Fruit fly (Drosophila melanogaster) whole organism: ENCODE measurements around the gene Eig71Eb.

ENCODE experiments used
- CG8478 ChIP-seq: fragments of >200 bp; optimal IDR thresholded peaks from 2 replicates; lab custom pipeline; 2018; ENCODE audit warnings: inconsistent platforms
- pan ChIP-seq: fragments of >200 bp; optimal IDR thresholded peaks from 2 replicates; lab custom pipeline; 2017
- psq ChIP-seq: fragments of >200 bp; optimal IDR thresholded peaks from 2 replicates; lab custom pipeline; 2017
- usp ChIP-seq: fragments of >200 bp; optimal IDR thresholded peaks from 2 replicates; lab custom pipeline; 2017; ENCODE audit warnings: missing biosample characterization, missing genetic modification characterization, mixed read lengths

dm6 chr3L:15619626-15620247 is 30.0 kb upstream of the Eig71Eb start, which contains the start of gene Phs:
- TF ChIP-seq usp (GFP tag; lab: Kevin White, UChicago) (no peak), pan (lab: Kevin White, UChicago) (no peak), CG8478 (lab: Kevin White, UChicago) (no peak), psq (lab: Kevin White, UChicago) (no peak)
